Worm (Caenorhabditis elegans) whole organism, midembryonic: ENCODE measurements around the gene mig-23.

Source experiments
- T22C8.4 ChIP-seq: fragments of 200-800 bp; sonication (Bioruptor generic); IDR thresholded peaks from 2 replicates; pipeline ENCODE4 v1.3.6; 2022; ENCODE audit warnings: missing genetic modification characterization, missing compliant biosample characterization
- cog-1 ChIP-seq: sonication (generic microtip); optimal IDR thresholded peaks from 2 replicates; lab custom pipeline; 2016; ENCODE audit warnings: missing genetic modification characterization, missing compliant biosample characterization
- flt-1 ChIP-seq: fragments of 200-800 bp; sonication (Bioruptor generic); IDR thresholded peaks from 2 replicates; pipeline ENCODE4 v1.3.6; 2022; ENCODE audit warnings: missing genetic modification characterization, missing compliant biosample characterization
- klf-2 ChIP-seq: fragments of 200-800 bp; sonication (Bioruptor generic); conservative IDR thresholded peaks from 2 replicates; pipeline ENCODE4 v1.3.6; 2022; ENCODE audit warnings: missing genetic modification reagents, missing genetic modification characterization, missing compliant biosample characterization
- med-1 ChIP-seq: sonication (generic microtip); optimal IDR thresholded peaks from 2 replicates; lab custom pipeline; 2017; ENCODE audit warnings: missing genetic modification characterization, mild to moderate bottlenecking, missing compliant biosample characterization, antibody characterized with exemption, missing genetic modification reagents; ENCODE audit not compliant: insufficient read depth
- ref-1 ChIP-seq: fragments of 200-800 bp; sonication (Bioruptor generic); conservative IDR thresholded peaks from 2 replicates; pipeline ENCODE4 v1.3.6; 2022; ENCODE audit warnings: missing genetic modification reagents, missing genetic modification characterization, missing compliant biosample characterization
- tab-1 ChIP-seq: fragments of 200-800 bp; sonication (Bioruptor generic); IDR thresholded peaks from 2 replicates; pipeline ENCODE4 v1.3.6; 2022; ENCODE audit warnings: missing genetic modification characterization, missing compliant biosample characterization
- ztf-23 ChIP-seq: fragments of 200-800 bp; sonication (Bioruptor generic); IDR thresholded peaks from 2 replicates; pipeline ENCODE4 v1.3.6; 2022; ENCODE audit warnings: missing genetic modification reagents, missing genetic modification characterization, missing compliant biosample characterization
- ztf-29 ChIP-seq: fragments of 200-800 bp; sonication (Bioruptor generic); IDR thresholded peaks from 2 replicates; pipeline ENCODE4 v1.3.6; 2022; ENCODE audit warnings: missing genetic modification reagents, missing genetic modification characterization, missing compliant biosample characterization

Gene mig-23

DNA sequence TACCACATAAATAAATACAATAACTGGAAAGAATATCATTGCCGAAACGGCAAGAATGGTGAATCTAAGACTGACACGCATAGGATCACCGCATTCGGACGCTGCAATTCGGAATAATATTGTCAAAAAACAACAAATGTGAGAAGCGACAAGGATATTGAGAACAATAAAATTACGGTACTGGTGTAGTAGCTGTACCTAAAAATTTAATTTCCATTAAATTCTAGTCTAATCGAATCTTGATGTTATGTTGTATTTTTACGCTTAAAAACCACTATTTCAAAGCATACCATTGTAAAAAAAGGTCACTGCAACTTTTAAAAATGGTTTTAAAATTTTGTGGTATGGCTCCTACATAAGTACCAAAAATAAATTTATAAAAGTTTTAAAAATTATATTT is at the start of gene mig-23:
TSS of gene mig-23 (minus strand) at position 101 of the 400 bp plus-strand sequence.
- no peak for TF ChIP-seq med-1 (GFP tag; lab: Kevin White, UChicago)
- TF ChIP-seq ztf-29 (GFP tag; lab: Robert Waterston, UW): no peak
- no peak for TF ChIP-seq flt-1
- TF ChIP-seq klf-2 (GFP tag; lab: Robert Waterston, UW): no peak
- no peak for TF ChIP-seq ztf-23 (GFP tag; lab: Robert Waterston, UW)
- TF ChIP-seq cog-1: no peak
- TF ChIP-seq ref-1 (GFP tag; lab: Robert Waterston, UW): no peak
- no peak for TF ChIP-seq T22C8.4 (GFP tag; lab: Robert Waterston, UW)
- TF ChIP-seq tab-1 (GFP tag; lab: Robert Waterston, UW): no peak

DNA sequence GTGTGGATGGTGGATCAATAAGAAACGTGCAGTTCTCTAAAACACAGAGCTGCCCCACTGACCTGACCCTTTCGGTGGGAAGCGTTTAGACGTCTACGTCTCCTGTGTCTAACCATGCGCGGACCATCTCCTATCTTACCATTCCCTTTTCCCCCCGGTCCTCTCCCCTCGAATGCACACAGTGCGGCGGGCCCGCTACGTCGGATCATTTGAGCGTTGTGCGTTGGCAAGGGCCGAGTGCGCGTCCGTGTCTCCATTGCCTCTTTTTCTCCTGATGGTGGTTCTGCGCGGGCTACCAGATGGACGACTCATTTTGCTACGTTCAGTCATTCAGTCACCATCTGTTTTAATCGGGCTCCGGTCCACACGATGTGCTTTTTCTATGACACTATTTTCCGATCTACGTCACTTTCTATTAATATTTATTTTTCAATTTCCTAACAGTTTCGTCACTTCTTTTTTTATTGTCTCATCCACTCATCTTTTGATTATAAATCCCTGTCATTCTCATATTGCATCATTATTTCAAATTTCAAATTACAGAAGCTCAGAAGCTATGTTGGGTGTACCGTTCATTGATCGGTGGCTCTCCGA is 47.0 kb upstream of the mig-23 start, which contains the start of gene inx-3:
TSS of gene inx-3 (plus strand) at position 544 of the 594 bp plus-strand sequence.
- TF ChIP-seq ztf-29 (GFP tag; lab: Robert Waterston, UW): no peak
- TF ChIP-seq ztf-23 (GFP tag; lab: Robert Waterston, UW): 0 out of 2 replicates have a peak, but pooled peaks have one; percentile 55
- TF ChIP-seq cog-1: no peak
- TF ChIP-seq flt-1: 0 out of 2 replicates have a peak, but pooled peaks have one; percentile 4
- TF ChIP-seq med-1 (GFP tag; lab: Kevin White, UChicago): no peak
- 0 out of 2 replicates have a peak, but pooled peaks have one; percentile 3 for TF ChIP-seq T22C8.4 (GFP tag; lab: Robert Waterston, UW)
- peak; percentile 53; the same call in 1 of the 2 replicates for TF ChIP-seq tab-1 (GFP tag; lab: Robert Waterston, UW)
- no peak for TF ChIP-seq ref-1 (GFP tag; lab: Robert Waterston, UW)
- TF ChIP-seq klf-2 (GFP tag; lab: Robert Waterston, UW): no peak

DNA sequence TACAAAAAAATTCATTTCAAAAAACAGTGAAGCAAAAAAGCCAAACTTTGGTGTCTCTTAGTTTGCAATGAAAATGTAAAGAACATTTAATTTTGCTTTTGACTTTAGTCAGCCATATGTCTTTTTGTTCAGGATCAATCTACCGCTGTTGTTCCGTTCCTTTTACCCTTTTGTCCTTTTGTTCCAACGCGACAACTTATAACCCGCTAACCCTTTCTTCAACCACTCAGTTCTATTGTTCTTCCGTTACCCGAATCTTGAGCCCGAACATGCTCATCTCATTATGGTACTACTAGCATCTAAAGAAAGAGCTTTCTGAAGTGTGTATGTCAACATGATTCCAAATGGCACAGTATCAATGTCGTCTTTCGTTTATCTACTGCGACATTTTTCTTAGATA is 45.3 kb upstream of the mig-23 start:
- TF ChIP-seq flt-1: no peak
- TF ChIP-seq ztf-29 (GFP tag; lab: Robert Waterston, UW): no peak
- TF ChIP-seq med-1 (GFP tag; lab: Kevin White, UChicago): no peak
- no peak for TF ChIP-seq tab-1 (GFP tag; lab: Robert Waterston, UW)
- TF ChIP-seq ztf-23 (GFP tag; lab: Robert Waterston, UW): no peak
- no peak for TF ChIP-seq klf-2 (GFP tag; lab: Robert Waterston, UW)
- no peak for TF ChIP-seq T22C8.4 (GFP tag; lab: Robert Waterston, UW)
- TF ChIP-seq cog-1: no peak
- TF ChIP-seq ref-1 (GFP tag; lab: Robert Waterston, UW): no peak

DNA sequence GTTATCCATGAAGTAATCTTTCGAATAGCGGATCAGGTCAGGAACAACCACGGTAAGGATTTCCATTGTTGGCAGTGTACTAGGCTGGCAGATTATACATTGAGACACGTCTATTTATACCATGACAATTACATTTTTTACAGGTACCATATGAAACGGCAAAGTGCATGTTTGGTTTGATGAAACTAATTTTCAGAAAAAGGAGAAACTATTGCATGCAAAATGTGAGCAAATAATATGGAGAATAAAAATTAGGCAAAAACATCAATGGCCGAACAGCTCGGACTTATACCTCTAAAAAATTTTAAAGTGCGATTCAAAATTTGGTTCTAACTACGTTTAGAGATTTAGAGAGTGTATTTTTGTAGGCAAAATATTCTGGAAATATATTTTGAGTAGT is 44.1 kb upstream of the mig-23 start, which contains the start of gene F22F4.5:
TSS of gene F22F4.5 (minus strand) at position 101 of the 400 bp plus-strand sequence.
- TF ChIP-seq med-1 (GFP tag; lab: Kevin White, UChicago) (no peak), flt-1 (no peak), T22C8.4 (GFP tag; lab: Robert Waterston, UW) (no peak), ztf-23 (GFP tag; lab: Robert Waterston, UW) (no peak), ref-1 (GFP tag; lab: Robert Waterston, UW) (no peak), klf-2 (GFP tag; lab: Robert Waterston, UW) (no peak), tab-1 (GFP tag; lab: Robert Waterston, UW) (no peak), ztf-29 (GFP tag; lab: Robert Waterston, UW) (no peak), cog-1 (no peak)

DNA sequence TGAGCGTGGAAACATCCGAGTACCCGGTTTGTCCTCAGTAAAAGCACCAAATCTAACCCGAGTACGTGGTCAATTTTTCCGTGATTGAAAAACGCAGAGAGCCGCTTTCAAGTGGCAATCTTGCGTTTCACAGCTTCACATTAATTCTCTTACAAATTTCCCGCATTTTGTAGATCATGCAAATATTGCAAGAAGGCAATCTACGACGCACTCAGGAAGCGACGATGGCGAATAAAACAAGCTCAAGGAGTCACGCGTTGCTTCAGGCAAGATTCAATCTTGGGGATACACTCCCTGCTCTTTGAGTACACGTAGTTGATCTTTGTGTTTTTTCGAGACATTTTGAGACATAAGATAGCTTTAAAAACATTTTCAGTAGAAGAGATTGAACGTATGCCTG is 39.2 kb upstream of the mig-23 start:
- TF ChIP-seq flt-1: no peak
- no peak for TF ChIP-seq T22C8.4 (GFP tag; lab: Robert Waterston, UW)
- no peak for TF ChIP-seq med-1 (GFP tag; lab: Kevin White, UChicago)
- TF ChIP-seq ztf-29 (GFP tag; lab: Robert Waterston, UW): no peak
- TF ChIP-seq ref-1 (GFP tag; lab: Robert Waterston, UW): no peak
- TF ChIP-seq tab-1 (GFP tag; lab: Robert Waterston, UW): no peak
- TF ChIP-seq klf-2 (GFP tag; lab: Robert Waterston, UW): no peak

DNA sequence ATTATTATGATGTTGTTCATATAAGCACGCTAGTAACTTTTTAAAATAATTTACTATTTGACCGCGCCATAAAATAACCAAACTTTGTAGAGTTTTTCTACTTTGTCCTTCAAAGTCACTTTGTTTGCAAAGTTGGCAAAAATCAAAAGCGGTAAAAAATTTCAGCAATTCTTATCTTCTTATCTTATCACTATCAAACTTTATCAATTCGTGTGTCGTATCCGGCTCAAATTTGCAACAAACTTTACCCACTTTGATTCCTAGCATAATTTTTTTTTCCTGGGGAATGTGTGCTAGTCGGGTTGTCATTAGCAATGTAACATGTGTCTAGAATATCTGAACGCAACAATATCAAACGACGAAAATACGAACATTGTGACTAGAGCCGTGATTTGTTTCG is 37.1 kb upstream of the mig-23 start:
- no peak for TF ChIP-seq cog-1
- TF ChIP-seq flt-1: no peak
- TF ChIP-seq ref-1 (GFP tag; lab: Robert Waterston, UW): no peak
- no peak for TF ChIP-seq tab-1 (GFP tag; lab: Robert Waterston, UW)
- TF ChIP-seq klf-2 (GFP tag; lab: Robert Waterston, UW): no peak

DNA sequence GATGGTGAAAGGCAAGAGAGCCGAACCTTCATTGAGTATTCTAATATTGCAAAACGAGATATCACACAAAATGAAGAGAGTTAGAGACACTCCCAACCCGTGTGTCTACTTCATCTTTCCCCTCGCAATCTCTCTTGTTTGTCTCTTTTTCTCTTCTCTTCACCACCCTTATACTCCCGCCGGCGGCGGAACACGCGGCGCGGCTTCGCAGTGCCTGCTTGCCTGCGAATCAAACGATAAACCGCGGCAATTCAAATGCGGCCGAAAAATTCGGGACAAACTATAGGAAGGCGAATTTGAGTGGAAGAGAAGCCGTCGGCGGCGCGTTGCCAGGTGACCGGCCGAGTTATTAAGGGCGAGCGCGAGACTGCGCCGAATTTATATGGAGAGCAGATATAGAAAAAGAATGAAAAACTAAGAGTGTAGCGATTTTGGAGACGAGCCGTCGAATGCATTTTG is 35.9 kb upstream of the mig-23 start, which contains the start of gene klp-13:
TSS of gene klp-13 (plus strand) at position 409 of the 459 bp plus-strand sequence.
- TF ChIP-seq cog-1: peak; percentile 91
- no peak for TF ChIP-seq T22C8.4 (GFP tag; lab: Robert Waterston, UW)
- 0 out of 2 replicates have a peak, but pooled peaks have one; percentile 9 for TF ChIP-seq ref-1 (GFP tag; lab: Robert Waterston, UW)
- no peak for TF ChIP-seq klf-2 (GFP tag; lab: Robert Waterston, UW)
- TF ChIP-seq ztf-29 (GFP tag; lab: Robert Waterston, UW): peak; percentile 62; the same call in 1 of the 2 replicates
- TF ChIP-seq ztf-23 (GFP tag; lab: Robert Waterston, UW): peak; percentile 54; the same call in 1 of the 2 replicates
- TF ChIP-seq flt-1: peak; percentile 41; the same call in 1 of the 2 replicates

DNA sequence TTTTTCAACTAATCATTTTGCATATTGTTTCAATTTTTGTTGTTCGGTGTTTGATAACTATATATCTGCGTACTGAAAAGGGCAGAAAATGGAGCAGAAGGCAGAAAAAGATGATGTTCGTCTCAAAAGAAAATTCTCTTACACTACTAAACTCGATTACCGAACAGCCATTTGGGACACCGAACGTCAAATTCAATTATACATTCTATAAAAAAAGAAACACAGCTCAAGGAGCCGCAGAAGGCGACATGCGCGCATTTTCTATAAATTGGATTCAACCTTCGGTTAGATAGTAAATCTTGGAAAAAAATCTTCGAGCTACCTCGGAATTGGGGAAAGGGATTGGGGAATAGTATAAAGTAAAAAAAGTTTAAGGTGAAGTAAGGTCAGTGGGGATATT is 34.6 kb upstream of the mig-23 start:
- TF ChIP-seq ref-1 (GFP tag; lab: Robert Waterston, UW) (no peak), ztf-23 (GFP tag; lab: Robert Waterston, UW) (no peak), med-1 (GFP tag; lab: Kevin White, UChicago) (no peak), tab-1 (GFP tag; lab: Robert Waterston, UW) (no peak), cog-1 (no peak), ztf-29 (GFP tag; lab: Robert Waterston, UW) (no peak), klf-2 (GFP tag; lab: Robert Waterston, UW) (no peak), flt-1 (no peak), T22C8.4 (GFP tag; lab: Robert Waterston, UW) (no peak)

DNA sequence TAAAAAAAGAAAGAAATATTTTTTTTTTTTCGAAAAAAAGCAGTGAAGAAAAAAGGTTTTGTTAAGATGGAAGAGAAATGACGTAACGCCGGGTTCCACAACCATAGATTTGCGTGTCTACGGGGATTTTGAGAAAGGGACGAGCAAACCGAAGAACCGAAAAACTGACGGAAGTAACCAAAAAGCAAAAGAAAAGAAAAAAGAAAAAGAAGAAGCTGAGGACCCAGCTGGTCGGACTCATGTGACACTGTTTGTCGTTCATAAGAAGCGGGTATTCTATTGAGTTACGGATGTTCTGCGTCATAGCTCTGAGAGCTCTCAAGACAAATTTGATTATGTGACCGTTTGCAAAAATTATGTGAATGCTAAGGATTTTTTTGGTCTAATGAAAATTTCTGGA is 34.1 kb upstream of the mig-23 start:
- TF ChIP-seq tab-1 (GFP tag; lab: Robert Waterston, UW) (no peak), T22C8.4 (GFP tag; lab: Robert Waterston, UW) (no peak), cog-1 (no peak), ztf-29 (GFP tag; lab: Robert Waterston, UW) (no peak)
